Fruit fly (Drosophila melanogaster): Measurements from ENCODE around the gene skl.

DNA sequence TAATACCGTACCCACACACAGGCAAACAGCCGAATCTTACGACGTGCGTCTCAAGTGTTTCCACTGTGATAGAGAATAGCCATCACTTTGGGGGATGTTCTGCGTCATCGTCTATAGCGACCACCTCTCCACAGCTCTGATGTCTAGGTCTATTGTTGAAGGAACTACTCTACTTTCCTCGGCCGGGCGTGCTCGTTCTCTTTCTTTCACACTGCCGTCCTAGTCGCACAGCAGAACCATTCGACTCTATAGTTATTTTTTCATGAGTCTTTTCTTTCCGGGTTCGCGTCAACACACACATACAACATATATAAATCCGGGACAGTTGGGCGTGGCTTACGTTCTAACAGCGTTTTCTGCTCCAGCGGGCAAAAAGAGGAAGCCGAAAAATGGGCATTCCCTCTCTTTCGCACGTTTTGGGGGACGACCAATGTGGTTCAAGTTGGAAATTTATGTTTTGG, 39.7 kb downstream of the skl start:
- TF ChIP-seq CG8478 (optimal IDR thresholded peaks at IDR 0.05): no peak
- TF ChIP-seq CTCF (optimal IDR thresholded peaks at IDR 0.05): no peak

Measured in S2 (cell line).